Worm (Caenorhabditis elegans) whole organism, mixed stage, embryonic: ENCODE results near the gene trpl-5.
"Not testable (repeated sequence)": the region's sequence is repeated elsewhere in the genome, so short reads cannot be mapped to it uniquely, and the experiment has no call there.

Source experiments
- bed-3 ChIP-seq: fragments of 200-800 bp; sonication (Bioruptor generic); optimal IDR thresholded peaks from 3 replicates; lab custom pipeline; 2018; ENCODE audit warnings: mild to moderate bottlenecking, missing genetic modification characterization, moderate library complexity, missing compliant biosample characterization
- blmp-1 ChIP-seq: fragments of 150-350 bp; optimal IDR thresholded peaks from 2 replicates; lab custom pipeline; 2014; ENCODE audit warnings: missing biosample characterization, missing genetic modification characterization
- ceh-43 ChIP-seq: fragments of 200-800 bp; sonication (Bioruptor generic); optimal IDR thresholded peaks from 2 replicates; lab custom pipeline; 2018; ENCODE audit warnings: mild to moderate bottlenecking, missing genetic modification characterization, moderate library complexity, missing compliant biosample characterization
- ceh-83 ChIP-seq: fragments of 200-800 bp; sonication (Bioruptor generic); optimal IDR thresholded peaks from 2 replicates; lab custom pipeline; 2018; ENCODE audit warnings: mild to moderate bottlenecking, missing genetic modification characterization, missing compliant biosample characterization
- ces-1 ChIP-seq: fragments of 150-350 bp; optimal IDR thresholded peaks from 2 replicates; lab custom pipeline; 2014; ENCODE audit warnings: missing biosample characterization, missing genetic modification reagents, missing genetic modification characterization
- cnd-1 ChIP-seq: fragments of 200-800 bp; sonication (Bioruptor generic); optimal IDR thresholded peaks from 2 replicates; lab custom pipeline; 2018; ENCODE audit warnings: mild to moderate bottlenecking, missing genetic modification characterization, missing compliant biosample characterization
- drap-1 ChIP-seq: fragments of 200-800 bp; sonication (Bioruptor generic); optimal IDR thresholded peaks from 3 replicates; lab custom pipeline; 2018; ENCODE audit warnings: mild to moderate bottlenecking, missing genetic modification characterization, missing compliant biosample characterization
- elt-1 ChIP-seq: sonication (generic microtip); optimal IDR thresholded peaks from 2 replicates; lab custom pipeline; 2017; ENCODE audit warnings: missing genetic modification characterization, mild to moderate bottlenecking, missing compliant biosample characterization, antibody characterized with exemption, moderate library complexity, borderline replicate concordance; ENCODE audit not compliant: insufficient read depth
- elt-3 ChIP-seq: fragments of 150-350 bp; optimal IDR thresholded peaks from 2 replicates; lab custom pipeline; 2014; ENCODE audit warnings: missing biosample characterization, missing genetic modification characterization
- flh-1 ChIP-seq: fragments of 200-800 bp; sonication (Bioruptor generic); optimal IDR thresholded peaks from 2 replicates; lab custom pipeline; 2018; ENCODE audit warnings: mild to moderate bottlenecking, missing genetic modification characterization, moderate library complexity, missing compliant biosample characterization
- hlh-1 ChIP-seq: fragments of 150-350 bp; optimal IDR thresholded peaks from 2 replicates; lab custom pipeline; 2014; ENCODE audit warnings: missing biosample characterization, missing genetic modification reagents, missing genetic modification characterization
- lin-13 ChIP-seq: fragments of 150-350 bp; optimal IDR thresholded peaks from 2 replicates; lab custom pipeline; 2014; ENCODE audit warnings: missing biosample characterization, missing genetic modification characterization
- lin-32 ChIP-seq: fragments of 200-800 bp; sonication (Bioruptor generic); optimal IDR thresholded peaks from 2 replicates; lab custom pipeline; 2018; ENCODE audit warnings: mild to moderate bottlenecking, missing genetic modification characterization, missing compliant biosample characterization
- mab-5 ChIP-seq: fragments of 150-350 bp; optimal IDR thresholded peaks from 2 replicates; lab custom pipeline; 2014; ENCODE audit warnings: missing biosample characterization, missing genetic modification characterization
- mep-1 ChIP-seq: fragments of 150-350 bp; optimal IDR thresholded peaks from 2 replicates; lab custom pipeline; 2017; ENCODE audit warnings: missing biosample characterization, missing genetic modification reagents, missing genetic modification characterization, inconsistent platforms
- mls-2 ChIP-seq: sonication (generic microtip); optimal IDR thresholded peaks from 2 replicates; lab custom pipeline; 2016; ENCODE audit warnings: mild to moderate bottlenecking, missing genetic modification characterization, moderate library complexity, missing compliant biosample characterization
- nhr-12 ChIP-seq: fragments of 150-350 bp; optimal IDR thresholded peaks from 2 replicates; lab custom pipeline; 2014; ENCODE audit warnings: missing biosample characterization, missing genetic modification characterization
- nhr-2 ChIP-seq: fragments of 150-350 bp; optimal IDR thresholded peaks from 2 replicates; lab custom pipeline; 2014; ENCODE audit warnings: missing biosample characterization, missing genetic modification characterization
- nhr-237 ChIP-seq: fragments of 150-350 bp; optimal IDR thresholded peaks from 2 replicates; lab custom pipeline; 2014; ENCODE audit warnings: missing biosample characterization, missing genetic modification characterization
- nhr-28 ChIP-seq: fragments of 150-350 bp; optimal IDR thresholded peaks from 2 replicates; lab custom pipeline; 2014; ENCODE audit warnings: missing biosample characterization, missing genetic modification characterization
- pha-4 ChIP-seq: fragments of 150-350 bp; optimal IDR thresholded peaks from 2 replicates; lab custom pipeline; 2018; ENCODE audit warnings: missing biosample characterization, missing genetic modification reagents, missing genetic modification characterization
- sem-2 ChIP-seq: fragments of 200-800 bp; sonication (Bioruptor generic); optimal IDR thresholded peaks from 2 replicates; lab custom pipeline; 2018; ENCODE audit warnings: mild to moderate bottlenecking, missing genetic modification characterization, missing compliant biosample characterization
- snpc-4 ChIP-seq: fragments of 150-350 bp; optimal IDR thresholded peaks from 2 replicates; lab custom pipeline; 2014; ENCODE audit warnings: missing biosample characterization, missing genetic modification characterization
- sptf-1 ChIP-seq: sonication (generic microtip); optimal IDR thresholded peaks from 2 replicates; lab custom pipeline; 2017; ENCODE audit warnings: mild to moderate bottlenecking, missing genetic modification characterization, moderate library complexity, missing compliant biosample characterization
- tbx-8 ChIP-seq: fragments of 200-800 bp; sonication (Bioruptor generic); optimal IDR thresholded peaks from 2 replicates; lab custom pipeline; 2018; ENCODE audit warnings: mild to moderate bottlenecking, missing genetic modification characterization, moderate library complexity, missing compliant biosample characterization
- unc-120 ChIP-seq: sonication (generic microtip); optimal IDR thresholded peaks from 2 replicates; lab custom pipeline; 2017; ENCODE audit warnings: missing genetic modification characterization, missing compliant biosample characterization; ENCODE audit not compliant: poor library complexity, severe bottlenecking
- unc-39 ChIP-seq: fragments of 150-350 bp; optimal IDR thresholded peaks from 2 replicates; lab custom pipeline; 2014; ENCODE audit warnings: missing biosample characterization, missing genetic modification characterization
- unc-62 ChIP-seq: fragments of 150-350 bp; optimal IDR thresholded peaks from 2 replicates; lab custom pipeline; 2014; ENCODE audit warnings: missing biosample characterization, missing genetic modification reagents, missing genetic modification characterization
- zip-8 ChIP-seq: fragments of 150-350 bp; optimal IDR thresholded peaks from 2 replicates; lab custom pipeline; 2014; ENCODE audit warnings: missing biosample characterization, missing genetic modification characterization
- ztf-11 ChIP-seq: fragments of 150-350 bp; optimal IDR thresholded peaks from 2 replicates; lab custom pipeline; 2014; ENCODE audit warnings: missing biosample characterization, missing genetic modification characterization

trpl-5 gene

ce11 chrII:2076467-2076866 is 14.0 kb downstream of the trpl-5 start:
- TF ChIP-seq nhr-28 (tag; lab: Kevin White, UChicago) (no peak), sem-2 (GFP tag; lab: Kevin White, UChicago) (no peak), mab-5 (tag; lab: Kevin White, UChicago) (no peak), mls-2 (tag; lab: Kevin White, UChicago) (no peak), unc-39 (tag; lab: Kevin White, UChicago) (no peak), nhr-237 (no peak), snpc-4 (tag; lab: Kevin White, UChicago) (no peak), pha-4 (tag; lab: Kevin White, UChicago) (no peak), ceh-43 (GFP tag; lab: Kevin White, UChicago) (no peak), hlh-1 (tag; lab: Kevin White, UChicago) (no peak), cnd-1 (no peak), blmp-1 (tag; lab: Kevin White, UChicago) (no peak), lin-32 (GFP tag; lab: Kevin White, UChicago) (no peak), flh-1 (GFP tag; lab: Kevin White, UChicago) (no peak), ztf-11 (no peak), unc-120 (tag; lab: Kevin White, UChicago) (no peak), lin-13 (tag; lab: Kevin White, UChicago) (no peak), mep-1 (no peak), ces-1 (no peak), elt-3 (no peak)
- TF ChIP-seq, all 35 proteins: peak for 0

DNA sequence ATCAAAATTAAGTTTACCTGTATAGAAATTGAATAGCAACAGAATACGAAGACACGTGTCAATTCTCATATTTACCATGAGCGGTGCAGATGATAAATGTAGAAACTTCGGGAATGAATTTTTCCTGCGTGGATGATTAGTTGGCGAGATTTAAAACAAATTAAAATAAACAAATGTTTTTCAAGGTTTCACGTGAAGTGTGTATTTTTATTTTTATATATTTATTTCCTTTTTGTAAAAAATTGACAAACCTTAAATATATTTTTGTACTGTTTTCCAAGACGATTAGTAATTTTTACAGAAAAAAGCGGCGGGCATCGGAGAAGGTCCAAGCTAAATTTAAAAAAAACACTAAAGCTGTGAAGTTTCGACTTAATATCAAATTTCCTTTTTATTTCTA is 14.9 kb downstream of the trpl-5 start, which contains the start of gene F07E5.8:
F07E5.8 (minus strand) TSS at position 101 of the 400 bp plus-strand sequence.
- no peak for TF ChIP-seq unc-39 (tag; lab: Kevin White, UChicago)
- no peak for TF ChIP-seq elt-1 (tag; lab: Kevin White, UChicago)
- no peak for TF ChIP-seq ceh-83 (GFP tag; lab: Kevin White, UChicago)
- TF ChIP-seq sem-2 (GFP tag; lab: Kevin White, UChicago), result no peak
- no peak for TF ChIP-seq nhr-28 (tag; lab: Kevin White, UChicago)
- no peak for TF ChIP-seq snpc-4 (tag; lab: Kevin White, UChicago)
- TF ChIP-seq bed-3, result no peak
- TF ChIP-seq zip-8 (tag; lab: Kevin White, UChicago), result no peak
- no peak for TF ChIP-seq lin-13 (tag; lab: Kevin White, UChicago)
- TF ChIP-seq flh-1 (GFP tag; lab: Kevin White, UChicago), result no peak
- TF ChIP-seq nhr-237, result no peak
- no peak for TF ChIP-seq unc-62 (GFP tag; lab: Kevin White, UChicago)
- no peak for TF ChIP-seq tbx-8 (GFP tag; lab: Kevin White, UChicago)
- no peak for TF ChIP-seq drap-1 (GFP tag; lab: Kevin White, UChicago)

DNA sequence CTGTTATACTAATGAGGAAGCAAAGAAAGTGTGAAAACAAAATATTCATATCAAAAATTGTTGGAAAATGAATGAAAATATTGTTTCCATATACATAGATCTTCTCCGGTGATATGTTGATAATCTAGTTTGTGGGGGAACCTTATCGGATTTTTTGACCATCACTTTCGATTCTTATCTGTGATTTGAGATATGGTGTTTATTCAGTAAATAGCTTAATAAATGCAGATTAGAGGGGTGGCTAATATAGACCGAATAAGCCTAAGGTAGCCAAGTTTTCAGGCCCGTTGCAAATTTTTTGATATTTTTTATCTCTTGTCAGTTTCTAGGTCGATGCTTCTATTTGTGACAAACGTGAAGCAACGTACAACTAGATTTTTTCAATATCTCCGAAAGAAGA is 19.0 kb downstream of the trpl-5 start, which contains the start of gene F07E5.7:
F07E5.7 (minus strand) TSS at position 101 of the 400 bp plus-strand sequence.
- no peak for TF ChIP-seq snpc-4 (tag; lab: Kevin White, UChicago)
- no peak for TF ChIP-seq hlh-1 (tag; lab: Kevin White, UChicago)
- TF ChIP-seq sem-2 (GFP tag; lab: Kevin White, UChicago), result no peak
- TF ChIP-seq sptf-1 (tag; lab: Kevin White, UChicago), result no peak
- no peak for TF ChIP-seq nhr-2 (tag; lab: Kevin White, UChicago)
- TF ChIP-seq ces-1, result no peak
- TF ChIP-seq ceh-83 (GFP tag; lab: Kevin White, UChicago), result no peak

DNA sequence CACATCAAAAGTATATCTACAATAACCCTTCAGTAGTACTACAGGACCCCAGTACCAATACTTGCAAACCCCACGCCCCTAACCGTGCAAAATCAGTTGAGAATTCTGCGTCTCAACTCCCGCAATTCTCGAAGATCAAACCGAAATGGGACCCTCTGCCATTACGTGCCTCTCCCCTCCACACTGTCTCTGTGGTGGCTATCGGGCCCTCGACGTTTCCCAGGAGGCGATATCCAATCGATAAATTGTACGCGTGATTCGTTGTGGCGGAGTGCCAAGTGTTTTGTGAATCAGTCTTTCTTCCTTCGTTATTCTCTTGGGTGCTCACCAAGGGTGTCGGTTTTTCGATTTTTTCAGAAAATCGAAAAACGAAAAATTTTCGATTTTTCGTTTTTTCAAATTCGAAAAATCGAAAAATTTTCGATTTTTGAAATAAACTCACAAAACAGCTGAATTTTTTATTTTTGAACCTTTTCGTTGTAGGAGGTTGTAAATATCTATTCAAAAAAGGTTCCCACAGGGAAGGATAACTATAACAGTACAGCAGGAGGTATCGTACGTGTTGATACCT is 22.9 kb downstream of the trpl-5 start, which contains the start of gene F07E5.12:
F07E5.12 (plus strand) TSS at position 521 of the 571 bp plus-strand sequence.
- not testable (repeated sequence) for TF ChIP-seq nhr-12; unc-120 (tag; lab: Kevin White, UChicago); ceh-83 (GFP tag; lab: Kevin White, UChicago)
- TF ChIP-seq, all 35 proteins: peak for 0; not testable (repeated sequence) for 35

DNA sequence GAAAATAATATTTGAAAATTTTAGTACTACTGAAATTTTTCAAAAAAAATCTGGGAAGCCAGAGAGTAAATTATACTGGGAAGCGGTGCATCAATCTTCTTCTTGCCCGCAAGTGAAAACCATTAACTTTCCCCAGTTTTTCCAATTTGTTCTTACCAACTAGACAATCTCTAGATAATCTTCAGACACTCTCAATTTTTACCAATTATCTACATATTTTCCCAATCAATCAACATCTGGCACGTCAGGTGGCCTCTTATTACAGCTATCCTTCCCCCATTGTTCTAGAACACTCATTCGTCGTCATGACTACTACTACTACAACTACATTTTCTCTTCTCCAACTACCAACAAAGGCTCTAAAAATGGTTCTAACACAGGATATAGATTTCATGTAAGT is 25.9 kb downstream of the trpl-5 start, which contains the start of gene fbxb-6:
fbxb-6 (plus strand) TSS at position 301 of the 400 bp plus-strand sequence.
- TF ChIP-seq nhr-2 (tag; lab: Kevin White, UChicago) (no peak), mls-2 (tag; lab: Kevin White, UChicago) (no peak), elt-1 (tag; lab: Kevin White, UChicago) (no peak), pha-4 (tag; lab: Kevin White, UChicago) (no peak), ces-1 (no peak), bed-3 (no peak), elt-3 (no peak), ceh-43 (GFP tag; lab: Kevin White, UChicago) (no peak)
- TF ChIP-seq, all 35 proteins: peak for 0
